Fruit fly (Drosophila melanogaster) S2 (cell line): Measurements from ENCODE around the gene CG32163.
"Not testable (repeated sequence)": the region's sequence is repeated elsewhere in the genome, so short reads cannot be mapped to it uniquely, and the experiment has no call there.

Experiments used
- CG8478 ChIP-seq: fragments of >200 bp; optimal IDR thresholded peaks from 2 replicates; lab custom pipeline; 2018
- CTCF ChIP-seq, 2 experiments: fragments of >200 bp; optimal IDR thresholded peaks; 2 replicates each; lab custom pipeline; 2018

- TF ChIP-seq CG8478 (lab: Kevin White, UChicago); CTCF (optimal IDR thresholded peaks at IDR 0.05; lab: Kevin White, UChicago): not testable (repeated sequence)
Observed at dm6 chr3L:16573234-16573633, 13.7 kb upstream of the CG32163 start, which contains the start of gene Mipp1.
